ENCODE assay signal across 1 fruit fly cellular context in genomic region chr3L:18683846-18684245, dm6.
TF ChIP-seq lines count a peak whose summit lies in the region.

TSS of gene Chmp1 (minus strand) at chr3L:18684061.

TF ChIP-seq in whole organism, embryonic, 481 proteins besides CTCF, POLR2A, EP300 and RAD21 (continued from another document):
- no peak for TF ChIP-seq trh (GFP tag; optimal IDR thresholded peaks at IDR 0.05; lab: Kevin White, UChicago)
- no peak for TF ChIP-seq CG17361 (GFP tag; IDR thresholded peaks at IDR 0.05; lab: Robert Waterston, UW)
- no peak for TF ChIP-seq fd96Cb (tag; optimal IDR thresholded peaks at IDR 0.05; lab: Kevin White, UChicago)
- no peak for TF ChIP-seq Ravus (GFP tag; IDR thresholded peaks at IDR 0.05; lab: Robert Waterston, UW)
- no peak for TF ChIP-seq CG10959 (GFP tag; IDR thresholded peaks at IDR 0.05; lab: Robert Waterston, UW)
- no peak for TF ChIP-seq Dip3 (GFP tag; optimal IDR thresholded peaks at IDR 0.05; lab: Kevin White, UChicago)
- TF ChIP-seq dimm (GFP tag; IDR thresholded peaks at IDR 0.05; lab: Robert Waterston, UW): no peak
- TF ChIP-seq CG2889 (GFP tag; IDR thresholded peaks at IDR 0.05; lab: Robert Waterston, UW): no peak
- TF ChIP-seq sr (GFP tag; IDR thresholded peaks at IDR 0.05; lab: Robert Waterston, UW): no peak
- no peak for TF ChIP-seq Hand (GFP tag; optimal IDR thresholded peaks at IDR 0.05; lab: Kevin White, UChicago)
- TF ChIP-seq CG8478 (optimal IDR thresholded peaks at IDR 0.05; lab: Kevin White, UChicago): no peak
- no peak for TF ChIP-seq nerfin-1 (tag; optimal IDR thresholded peaks at IDR 0.05; lab: Kevin White, UChicago)
- no peak for TF ChIP-seq her (GFP tag; optimal IDR thresholded peaks at IDR 0.05; lab: Kevin White, UChicago)
- TF ChIP-seq nerfin-2 (GFP tag; IDR thresholded peaks at IDR 0.05; lab: Robert Waterston, UW; ENCODE audit: partially characterized antibody): no peak
- no peak for TF ChIP-seq corto (GFP tag; optimal IDR thresholded peaks at IDR 0.05; lab: Kevin White, UChicago)
- no peak for TF ChIP-seq Sry-δ (GFP tag; optimal IDR thresholded peaks at IDR 0.05; lab: Kevin White, UChicago)
- no peak for TF ChIP-seq run (tag; optimal IDR thresholded peaks at IDR 0.05; lab: Kevin White, UChicago)
- no peak for TF ChIP-seq Hr51 (GFP tag; optimal IDR thresholded peaks at IDR 0.05; lab: Kevin White, UChicago)
- TF ChIP-seq CG8388 (GFP tag; optimal IDR thresholded peaks at IDR 0.05; lab: Kevin White, UChicago): no peak
- TF ChIP-seq fd64A (GFP tag; optimal IDR thresholded peaks at IDR 0.05; lab: Kevin White, UChicago): no peak
- no peak for TF ChIP-seq CG7786 (GFP tag; optimal IDR thresholded peaks at IDR 0.05; lab: Kevin White, UChicago)
- no peak for TF ChIP-seq ems (GFP tag; optimal IDR thresholded peaks at IDR 0.05; lab: Kevin White, UChicago)
- no peak for TF ChIP-seq vnd (GFP tag; IDR thresholded peaks at IDR 0.05; lab: Robert Waterston, UW; ENCODE audit: partially characterized antibody)
- no peak for TF ChIP-seq Hsf (GFP tag; optimal IDR thresholded peaks at IDR 0.05; lab: Kevin White, UChicago)
- TF ChIP-seq Poxn (GFP tag; IDR thresholded peaks at IDR 0.05; lab: Robert Waterston, UW): no peak
- no peak for TF ChIP-seq CG10431 (GFP tag; optimal IDR thresholded peaks at IDR 0.05; lab: Kevin White, UChicago)
- TF ChIP-seq CG18476 (GFP tag; optimal IDR thresholded peaks at IDR 0.05; lab: Kevin White, UChicago): no peak
- TF ChIP-seq nom (GFP tag; optimal IDR thresholded peaks at IDR 0.05; lab: Kevin White, UChicago): no peak
- TF ChIP-seq CG4328 (GFP tag; optimal IDR thresholded peaks at IDR 0.05; lab: Kevin White, UChicago): no peak
- TF ChIP-seq klu (GFP tag; IDR thresholded peaks at IDR 0.05; lab: Robert Waterston, UW): no peak
- TF ChIP-seq fd3F (GFP tag; optimal IDR thresholded peaks at IDR 0.05; lab: Kevin White, UChicago): no peak
- no peak for TF ChIP-seq CG8924 (tag; optimal IDR thresholded peaks at IDR 0.05; lab: Kevin White, UChicago)
- TF ChIP-seq psq (GFP tag; optimal IDR thresholded peaks at IDR 0.05; lab: Kevin White, UChicago): no peak
- TF ChIP-seq CG42726 (GFP tag; IDR thresholded peaks at IDR 0.05; lab: Robert Waterston, UW; ENCODE audit: partially characterized antibody): no peak
- TF ChIP-seq Six4 (GFP tag; optimal IDR thresholded peaks at IDR 0.05; lab: Kevin White, UChicago): no peak
- TF ChIP-seq Hmx (GFP tag; optimal IDR thresholded peaks at IDR 0.05; lab: Kevin White, UChicago): no peak
- peak; percentile 85 for TF ChIP-seq YL-1 (GFP tag; optimal IDR thresholded peaks at IDR 0.05; lab: Kevin White, UChicago)
- no peak for TF ChIP-seq CG7987 (GFP tag; optimal IDR thresholded peaks at IDR 0.05; lab: Kevin White, UChicago)
- peak; percentile 36 for TF ChIP-seq Scr (GFP tag; IDR thresholded peaks at IDR 0.05; lab: Robert Waterston, UW; ENCODE audit: partially characterized antibody)
